Fruit fly (Drosophila melanogaster): ENCODE results near the gene Pop1.

Pop1 gene

DNA sequence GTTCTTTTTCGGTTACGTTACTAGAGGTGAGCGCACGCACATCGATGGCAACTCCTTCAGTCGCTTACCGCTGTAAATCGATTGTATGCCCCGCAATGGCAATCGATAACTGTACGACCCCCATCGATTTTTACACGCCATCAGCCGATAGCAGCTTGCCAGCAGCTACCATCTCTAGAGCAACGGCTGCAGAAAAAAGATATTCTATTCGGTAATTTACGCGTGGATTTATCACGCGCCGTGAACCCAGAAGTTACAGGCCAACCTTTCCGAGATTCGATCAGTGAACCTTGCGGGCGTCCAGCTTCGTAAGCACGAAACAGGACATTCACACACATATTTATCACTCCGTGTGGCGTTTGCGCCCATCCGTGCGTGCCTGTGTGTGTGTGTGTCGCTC is 43.5 kb downstream of the Pop1 start, which contains the start of the genes Sirt4 and CG4119 (continued):
- no peak for TF ChIP-seq Ravus (GFP tag; IDR thresholded peaks at IDR 0.05)
- TF ChIP-seq pnt (GFP tag; optimal IDR thresholded peaks at IDR 0.05), result no peak
- peak; percentile 32 for TF ChIP-seq CG9797 (GFP tag; optimal IDR thresholded peaks at IDR 0.05)
- peak; percentile 29 for TF ChIP-seq gfzf (GFP tag; optimal IDR thresholded peaks at IDR 0.05)
- TF ChIP-seq nom (GFP tag; optimal IDR thresholded peaks at IDR 0.05), result no peak
- TF ChIP-seq Fer1 (GFP tag; optimal IDR thresholded peaks at IDR 0.05), result peak; percentile 27
- TF ChIP-seq CG30403 (GFP tag; optimal IDR thresholded peaks at IDR 0.05), result peak; percentile 16
- TF ChIP-seq CG13287 (GFP tag; IDR thresholded peaks at IDR 0.05; ENCODE audit: partially characterized antibody), result peak; percentile 96
- no peak for TF ChIP-seq kah (GFP tag; optimal IDR thresholded peaks at IDR 0.05)
- TF ChIP-seq knrl (GFP tag; IDR thresholded peaks at IDR 0.05; ENCODE audit: partially characterized antibody), result peak; percentile 95
- TF ChIP-seq amos (GFP tag; IDR thresholded peaks at IDR 0.05; ENCODE audit: partially characterized antibody), result peak; percentile 98
- TF ChIP-seq Dref (GFP tag; IDR thresholded peaks at IDR 0.05), result peak; percentile 99
- TF ChIP-seq dpn (GFP tag; optimal IDR thresholded peaks at IDR 0.05), result peak in 1 of 2 experiments; percentile 8
- TF ChIP-seq grau (tag; optimal IDR thresholded peaks at IDR 0.05), result peak; percentile 43
- peak; percentile 13 for TF ChIP-seq Antp (GFP tag; optimal IDR thresholded peaks at IDR 0.05)
- TF ChIP-seq CG7963 (GFP tag; IDR thresholded peaks at IDR 0.05; ENCODE audit: partially characterized antibody), result peak; percentile 98
- no peak for TF ChIP-seq corto (GFP tag; optimal IDR thresholded peaks at IDR 0.05)
- TF ChIP-seq CG2120 (GFP tag; optimal IDR thresholded peaks at IDR 0.05), result peak; percentile 57
- peak in 1 of 2 experiments; percentile 80 for TF ChIP-seq Pdp1 (GFP tag; optimal IDR thresholded peaks at IDR 0.05)
- TF ChIP-seq NFAT (GFP tag; IDR thresholded peaks at IDR 0.05), result 0 out of 2 replicates have a peak, but pooled peaks have one; percentile 55
- TF ChIP-seq nmo (GFP tag; optimal IDR thresholded peaks at IDR 0.05), result peak; percentile 55
- TF ChIP-seq vnd (GFP tag; IDR thresholded peaks at IDR 0.05; ENCODE audit: partially characterized antibody), result peak; percentile 94
- peak; percentile 33 for TF ChIP-seq Ets65A (GFP tag)
- peak; percentile 7 for TF ChIP-seq CG10979 (tag; optimal IDR thresholded peaks at IDR 0.05)
- no peak for TF ChIP-seq nau (GFP tag; optimal IDR thresholded peaks at IDR 0.05)
- TF ChIP-seq tna (GFP tag; IDR thresholded peaks at IDR 0.05; ENCODE audit: partially characterized antibody), result peak; percentile 98
- TF ChIP-seq CG18011 (GFP tag; optimal IDR thresholded peaks at IDR 0.05), result peak; percentile 2
- peak; percentile 18 for TF ChIP-seq Jarid2 (GFP tag; optimal IDR thresholded peaks at IDR 0.05)
- TF ChIP-seq MESR4 (GFP tag; optimal IDR thresholded peaks at IDR 0.05), result peak; percentile 92
- peak; percentile 52 for TF ChIP-seq Dp (GFP tag; optimal IDR thresholded peaks at IDR 0.05)
- TF ChIP-seq NC2β (GFP tag; optimal IDR thresholded peaks at IDR 0.05), result peak; percentile 62
- TF ChIP-seq CG34422 (GFP tag; IDR thresholded peaks at IDR 0.05), result peak; percentile 56; the same call in 1 of the 3 replicates
- peak; percentile 20 for TF ChIP-seq CG13894 (tag; optimal IDR thresholded peaks at IDR 0.05)
- peak; percentile 52 for TF ChIP-seq phol (tag; optimal IDR thresholded peaks at IDR 0.05)
- no peak for TF ChIP-seq bab2 (GFP tag; optimal IDR thresholded peaks at IDR 0.05)
- TF ChIP-seq CG17829 (tag; optimal IDR thresholded peaks at IDR 0.05), result peak; percentile 61
- TF ChIP-seq Gug (GFP tag; IDR thresholded peaks at IDR 0.05), result peak; percentile 37; the same call in 1 of the 4 replicates
- no peak for TF ChIP-seq CG14965 (GFP tag; optimal IDR thresholded peaks at IDR 0.05; ENCODE audit: borderline replicate concordance)
- TF ChIP-seq fu2 (GFP tag; optimal IDR thresholded peaks at IDR 0.05), result peak; percentile 21
- no peak for TF ChIP-seq dmrt99B (tag; optimal IDR thresholded peaks at IDR 0.05)
- TF ChIP-seq CHES-1-like (GFP tag; optimal IDR thresholded peaks at IDR 0.05), result peak; percentile 21
- peak; percentile 30 for TF ChIP-seq CG8478 (optimal IDR thresholded peaks at IDR 0.05)
- TF ChIP-seq zfh2 (GFP tag; optimal IDR thresholded peaks at IDR 0.05), result peak; percentile 19
- peak; percentile 97 for TF ChIP-seq Opbp (GFP tag; IDR thresholded peaks at IDR 0.05; ENCODE audit: partially characterized antibody)
- peak; percentile 12 for TF ChIP-seq Dip3 (GFP tag; optimal IDR thresholded peaks at IDR 0.05)
- TF ChIP-seq Max (GFP tag; optimal IDR thresholded peaks at IDR 0.05), result peak; percentile 18
- TF ChIP-seq CG12769 (tag; optimal IDR thresholded peaks at IDR 0.05), result no peak
- TF ChIP-seq CG11456 (GFP tag; IDR thresholded peaks at IDR 0.05), result peak; percentile 65; the same call in 1 of the 3 replicates
- TF ChIP-seq Rfx (GFP tag; IDR thresholded peaks at IDR 0.05), result peak; percentile 62
